Fruit fly (Drosophila melanogaster): Measurements from ENCODE around the gene Acsx3.

DNA sequence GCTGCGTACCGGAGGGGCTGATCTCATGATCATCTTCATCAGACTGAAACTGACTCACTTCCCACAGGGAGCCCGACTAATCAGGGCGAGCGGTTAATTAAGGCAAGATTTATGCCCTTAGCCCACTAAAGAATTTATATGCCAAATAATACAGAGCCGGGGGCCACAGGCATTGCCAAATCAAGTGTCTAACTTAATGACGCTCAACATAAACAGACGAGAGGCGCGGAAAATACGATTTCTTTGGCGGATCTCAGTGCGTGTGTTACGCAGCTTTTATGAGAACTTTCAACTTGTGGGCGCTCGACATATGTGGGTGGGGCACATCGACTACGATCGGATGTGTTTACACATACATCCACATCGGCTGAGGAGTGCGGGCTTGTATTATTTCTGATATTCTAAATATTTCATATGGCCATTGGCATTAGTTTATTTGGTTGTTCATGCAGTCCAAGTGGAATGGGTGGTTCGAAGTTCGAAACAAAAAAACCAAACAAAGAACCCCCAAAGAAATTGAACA is 45.8 kb downstream of the Acsx3 start:
- no peak for TF ChIP-seq psq (optimal IDR thresholded peaks at IDR 0.05)
- TF ChIP-seq Dll (optimal IDR thresholded peaks at IDR 0.05) = no peak
- no peak for TF ChIP-seq usp (GFP tag; optimal IDR thresholded peaks at IDR 0.05)
- TF ChIP-seq pan (optimal IDR thresholded peaks at IDR 0.05) = no peak
- TF ChIP-seq CG8478 (optimal IDR thresholded peaks at IDR 0.05) = no peak
- TF ChIP-seq EcR (GFP tag; optimal IDR thresholded peaks at IDR 0.05) = no peak
